Fruit fly (Drosophila melanogaster) whole organism, wandering third instar larva: ENCODE measurements around the gene Pink1.
A peak's percentile ranks its signal among the peaks of the same experiment; 100 is the strongest.

Experiments used
- Abd-B ChIP-seq: fragments of >200 bp; optimal IDR thresholded peaks from 2 replicates; lab custom pipeline; 2017; ENCODE audit warnings: missing biosample characterization, missing genetic modification characterization
- CG9705 ChIP-seq: fragments of 200-800 bp; sonication (Bioruptor generic); optimal IDR thresholded peaks from 2 replicates; lab custom pipeline; 2018; ENCODE audit warnings: missing biosample characterization, mild to moderate bottlenecking, missing genetic modification characterization
- CrebA ChIP-seq: fragments of 200-800 bp; sonication (Bioruptor generic); optimal IDR thresholded peaks from 2 replicates; lab custom pipeline; 2016; ENCODE audit warnings: missing biosample characterization, mild to moderate bottlenecking, missing genetic modification characterization, borderline replicate concordance
- Dif ChIP-seq: fragments of 200-275, 200-300 bp; sonication (Bioruptor generic); optimal IDR thresholded peaks from 2 replicates; lab custom pipeline; 2018; ENCODE audit warnings: missing biosample characterization, missing genetic modification characterization; ENCODE audit not compliant: partially characterized antibody
- GATAd ChIP-seq: sonication (Bioruptor generic); optimal IDR thresholded peaks from 2 replicates; lab custom pipeline; 2016; ENCODE audit warnings: missing biosample characterization, missing genetic modification characterization
- HLH106 ChIP-seq: fragments of 200-800 bp; optimal IDR thresholded peaks from 3 replicates; lab custom pipeline; 2019; ENCODE audit warnings: missing biosample characterization, mild to moderate bottlenecking, missing genetic modification characterization, moderate library complexity
- Hnf4 ChIP-seq: fragments of 200-800 bp; sonication (Bioruptor generic); optimal IDR thresholded peaks from 2 replicates; lab custom pipeline; 2016; ENCODE audit warnings: missing biosample characterization, mild to moderate bottlenecking, missing genetic modification characterization
- Hr78 ChIP-seq: fragments of >200 bp; optimal IDR thresholded peaks from 2 replicates; lab custom pipeline; 2017; ENCODE audit warnings: missing biosample characterization, missing genetic modification characterization
- Hr83 ChIP-seq: fragments of 200-300 bp; sonication (Bioruptor generic); optimal IDR thresholded peaks from 2 replicates; lab custom pipeline; 2016; ENCODE audit warnings: missing biosample characterization, mild to moderate bottlenecking, missing genetic modification characterization, moderate library complexity; ENCODE audit not compliant: poor library complexity, severe bottlenecking
- Myc ChIP-seq: fragments of >200 bp; optimal IDR thresholded peaks from 2 replicates; lab custom pipeline; 2017
- OdsH ChIP-seq: fragments of 200-800 bp; sonication (Bioruptor generic); optimal IDR thresholded peaks from 2 replicates; lab custom pipeline; 2016; ENCODE audit warnings: missing biosample characterization, mild to moderate bottlenecking, missing genetic modification characterization
- Vsx2 ChIP-seq: fragments of 200-300, 225-300 bp; sonication (Bioruptor generic); optimal IDR thresholded peaks from 2 replicates; lab custom pipeline; 2018; ENCODE audit warnings: missing biosample characterization, missing genetic modification characterization; ENCODE audit not compliant: partially characterized antibody
- br ChIP-seq: fragments of 200-800 bp; sonication (Bioruptor generic); optimal IDR thresholded peaks from 2 replicates; lab custom pipeline; 2016; ENCODE audit warnings: missing biosample characterization, missing genetic modification characterization
- dsf ChIP-seq: sonication (Bioruptor generic); optimal IDR thresholded peaks from 2 replicates; lab custom pipeline; 2016; ENCODE audit warnings: missing biosample characterization, missing genetic modification characterization, borderline replicate concordance
- foxo ChIP-seq, 2 experiments: fragments of 200-800 bp; sonication (Bioruptor generic); optimal IDR thresholded peaks; 2 replicates in 1 of 2; 3 replicates in 1 of 2; lab custom pipeline; 2016 to 2017; ENCODE audit warnings: missing biosample characterization in 2 of 2, missing genetic modification characterization in 2 of 2
- fru ChIP-seq: fragments of 200-800 bp; sonication (Bioruptor generic); optimal IDR thresholded peaks from 3 replicates; lab custom pipeline; 2016; ENCODE audit warnings: missing biosample characterization, mild to moderate bottlenecking, missing genetic modification characterization
- h ChIP-seq: fragments of 200-800 bp; sonication (Bioruptor generic); optimal IDR thresholded peaks from 3 replicates; lab custom pipeline; 2016; ENCODE audit warnings: missing biosample characterization, mild to moderate bottlenecking, missing genetic modification characterization
- jim ChIP-seq: fragments of 175-275, 200-325 bp; sonication (Bioruptor generic); optimal IDR thresholded peaks from 2 replicates; lab custom pipeline; 2016; ENCODE audit warnings: missing biosample characterization, mild to moderate bottlenecking, missing genetic modification characterization
- lola ChIP-seq: fragments of >200 bp; optimal IDR thresholded peaks from 2 replicates; lab custom pipeline; 2017; ENCODE audit warnings: missing biosample characterization, missing genetic modification characterization
- pan ChIP-seq: fragments of >200 bp; optimal IDR thresholded peaks from 2 replicates; lab custom pipeline; 2017
- tai ChIP-seq: sonication (Bioruptor generic); optimal IDR thresholded peaks from 2 replicates; lab custom pipeline; 2016; ENCODE audit warnings: missing biosample characterization, missing genetic modification characterization
- woc ChIP-seq: sonication (Bioruptor generic); optimal IDR thresholded peaks from 2 replicates; lab custom pipeline; 2016; ENCODE audit warnings: missing biosample characterization, mild to moderate bottlenecking, missing genetic modification characterization

Gene Pink1

dm6 chrX:6703957-6704356 is 20.4 kb downstream of the Pink1 start:
- no peak for TF ChIP-seq woc (GFP tag; lab: Kevin White, UChicago)
- TF ChIP-seq h, result no peak
- no peak for TF ChIP-seq jim (GFP tag; lab: Kevin White, UChicago)
- no peak for TF ChIP-seq Dif
- TF ChIP-seq dsf (GFP tag; lab: Kevin White, UChicago), result no peak
- TF ChIP-seq Vsx2 (GFP tag; lab: Kevin White, UChicago), result no peak
- no peak for TF ChIP-seq Hr78
- TF ChIP-seq, all 38 proteins: peak for 0

- TF ChIP-seq foxo (GFP tag; optimal IDR thresholded peaks at IDR 0.05; lab: Kevin White, UChicago) (peak in 1 of 2 experiments; percentile 33), CG9705 (GFP tag; lab: Kevin White, UChicago) (no peak), HLH106 (tag; lab: Kevin White, UChicago) (peak; percentile 9), woc (GFP tag; lab: Kevin White, UChicago) (peak; percentile 6), fru (GFP tag; lab: Kevin White, UChicago) (peak; percentile 33)
These were observed 21.6 kb downstream of the Pink1 start for dm6 chrX:6705059-6705802.

- no peak for TF ChIP-seq br (GFP tag; lab: Kevin White, UChicago)
- TF ChIP-seq Vsx2 (GFP tag; lab: Kevin White, UChicago), result no peak
- TF ChIP-seq Hr83 (GFP tag; lab: Kevin White, UChicago), result no peak
- no peak for TF ChIP-seq jim (GFP tag; lab: Kevin White, UChicago)
These were observed 22.3 kb downstream of the Pink1 start for dm6 chrX:6705890-6706289.

dm6 chrX:6706570-6707306 is 23.1 kb downstream of the Pink1 start:
- no peak for TF ChIP-seq pan (lab: Kevin White, UChicago)
- no peak for TF ChIP-seq CrebA (GFP tag; lab: Kevin White, UChicago)
- TF ChIP-seq tai (GFP tag; lab: Kevin White, UChicago), result no peak
- TF ChIP-seq Myc, result no peak
- TF ChIP-seq lola (GFP tag; lab: Kevin White, UChicago), result no peak
- TF ChIP-seq OdsH (GFP tag; lab: Kevin White, UChicago), result no peak
- TF ChIP-seq Abd-B (GFP tag; lab: Kevin White, UChicago), result no peak
- no peak for TF ChIP-seq GATAd (GFP tag; lab: Kevin White, UChicago)

- no peak for TF ChIP-seq jim (GFP tag; lab: Kevin White, UChicago)
- peak; percentile 25 for TF ChIP-seq Dif
These were observed 24.5 kb downstream of the Pink1 start for dm6 chrX:6708138-6708537.

dm6 chrX:6708580-6709199 is 25.1 kb downstream of the Pink1 start:
- no peak for TF ChIP-seq br (GFP tag; lab: Kevin White, UChicago)
- TF ChIP-seq Hnf4 (GFP tag; lab: Kevin White, UChicago), result no peak
- no peak for TF ChIP-seq CrebA (GFP tag; lab: Kevin White, UChicago)

dm6 chrX:6709252-6710037 is 25.8 kb downstream of the Pink1 start:
- TF ChIP-seq Vsx2 (GFP tag; lab: Kevin White, UChicago), result no peak
- TF ChIP-seq, all 38 proteins: peak for 0
